Worm (Caenorhabditis elegans): Measurements from ENCODE around the gene C53A3.4.
A peak's percentile ranks its signal among the peaks of the same experiment; 100 is the strongest.

The C53A3.4 gene

DNA sequence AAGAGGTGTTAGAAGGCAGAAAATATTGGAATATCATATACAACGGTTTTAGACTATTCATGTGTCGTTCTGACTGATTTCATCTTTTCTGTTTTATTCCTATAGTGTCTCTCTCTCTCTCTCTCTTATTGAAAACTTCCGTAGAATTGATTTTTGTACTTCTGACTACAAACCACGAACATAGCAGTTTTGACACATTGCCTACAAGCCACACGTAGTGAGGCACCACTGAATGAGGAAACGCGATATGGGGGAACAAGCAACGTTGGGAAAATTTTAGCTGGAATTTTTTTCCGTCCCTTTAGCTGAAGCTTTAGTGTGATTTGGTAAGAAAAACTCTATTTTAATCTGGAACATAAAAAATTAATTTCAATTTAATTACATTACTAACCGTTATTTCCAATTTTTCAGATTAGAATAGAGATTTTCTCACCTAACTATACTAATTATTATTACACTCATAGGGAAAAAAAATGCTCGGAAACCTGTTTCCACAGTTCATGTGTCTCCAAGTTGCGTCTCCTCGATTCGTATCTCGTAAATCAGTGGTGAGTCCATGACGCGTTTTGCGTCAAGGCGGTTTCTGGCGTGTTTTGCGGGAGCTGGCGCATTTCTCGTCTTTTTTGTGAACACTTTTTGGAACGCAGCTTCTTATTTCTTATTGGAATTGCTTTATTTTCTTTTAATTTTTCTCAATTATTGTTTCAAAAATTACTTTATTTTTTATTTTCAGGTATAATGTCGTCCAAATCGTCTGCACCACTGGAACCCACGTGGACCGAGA is 32.0 kb upstream of the C53A3.4 start, which contains the start of the genes nhr-142 and F44E7.9 (continued):
- TF ChIP-seq C08G9.2 (tag; optimal IDR thresholded peaks at IDR 0.05): peak; percentile 80
- TF ChIP-seq pha-2 (tag; optimal IDR thresholded peaks at IDR 0.05): peak; percentile 48
- TF ChIP-seq K09A11.1 (tag; optimal IDR thresholded peaks at IDR 0.05; ENCODE audit: insufficient read depth): no peak
- TF ChIP-seq fkh-6 (tag; optimal IDR thresholded peaks at IDR 0.05): no peak
- peak; percentile 81 for TF ChIP-seq zip-5 (tag; optimal IDR thresholded peaks at IDR 0.05)
- peak; percentile 93 for TF ChIP-seq ceh-31 (tag; optimal IDR thresholded peaks at IDR 0.05)
- no peak for TF ChIP-seq pax-1 (tag; optimal IDR thresholded peaks at IDR 0.05)
- no peak for TF ChIP-seq hlh-13 (GFP tag; optimal IDR thresholded peaks at IDR 0.05)
- peak; percentile 71 for TF ChIP-seq tbx-2 (tag; optimal IDR thresholded peaks at IDR 0.05)
- TF ChIP-seq fkh-10 (GFP tag; optimal IDR thresholded peaks at IDR 0.05): no peak
- peak; percentile 64 for TF ChIP-seq rnt-1 (tag; optimal IDR thresholded peaks at IDR 0.05)
- TF ChIP-seq ceh-9 (tag; optimal IDR thresholded peaks at IDR 0.05): no peak
- TF ChIP-seq ceh-24 (tag; optimal IDR thresholded peaks at IDR 0.05): peak; percentile 13
- TF ChIP-seq gmeb-2 (tag; optimal IDR thresholded peaks at IDR 0.05): no peak
- TF ChIP-seq pag-3 (tag; optimal IDR thresholded peaks at IDR 0.05; ENCODE audit: borderline replicate concordance): no peak
- no peak for TF ChIP-seq mec-3 (tag; optimal IDR thresholded peaks at IDR 0.05; ENCODE audit: borderline replicate concordance)

DNA sequence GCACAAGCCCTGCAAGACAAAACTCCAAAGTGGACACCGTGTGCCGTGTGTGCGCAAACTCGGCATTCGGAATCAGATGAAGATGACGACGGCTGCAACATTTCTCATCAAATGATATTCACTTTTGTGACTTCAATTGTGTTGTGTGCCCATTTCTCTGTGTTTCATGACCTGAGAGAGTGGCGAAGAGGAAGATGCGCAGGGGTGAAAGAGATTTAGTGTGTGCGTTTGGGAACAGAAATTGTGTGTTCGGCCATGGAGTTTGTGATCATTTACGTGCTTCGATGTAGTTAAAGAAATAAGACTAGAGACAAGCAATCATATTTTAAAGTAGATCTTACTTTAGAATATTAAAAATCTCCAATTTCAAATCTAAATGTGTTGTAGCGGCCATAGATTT is 30.0 kb upstream of the C53A3.4 start:
- no peak for TF ChIP-seq K02D7.2 (tag; optimal IDR thresholded peaks at IDR 0.05)
- no peak for TF ChIP-seq ceh-30 (tag; optimal IDR thresholded peaks at IDR 0.05)
- TF ChIP-seq ttx-3 (tag; optimal IDR thresholded peaks at IDR 0.05): no peak
- TF ChIP-seq pag-3 (tag; optimal IDR thresholded peaks at IDR 0.05; ENCODE audit: borderline replicate concordance): no peak
- no peak for TF ChIP-seq fkh-6 (tag; optimal IDR thresholded peaks at IDR 0.05)
- TF ChIP-seq ref-2 (tag; optimal IDR thresholded peaks at IDR 0.05): no peak
- TF ChIP-seq ceh-9 (tag; optimal IDR thresholded peaks at IDR 0.05): no peak
- no peak for TF ChIP-seq dmd-4 (tag; optimal IDR thresholded peaks at IDR 0.05; ENCODE audit: borderline replicate concordance)
- TF ChIP-seq rnt-1 (tag; optimal IDR thresholded peaks at IDR 0.05): no peak
- no peak for TF ChIP-seq ceh-6 (GFP tag; optimal IDR thresholded peaks at IDR 0.05)
- TF ChIP-seq unc-42 (tag; optimal IDR thresholded peaks at IDR 0.05): no peak
- no peak for TF ChIP-seq ceh-14 (tag; optimal IDR thresholded peaks at IDR 0.05)
- TF ChIP-seq npax-4 (tag; optimal IDR thresholded peaks at IDR 0.05): no peak
- no peak for TF ChIP-seq gmeb-2 (tag; optimal IDR thresholded peaks at IDR 0.05)
- TF ChIP-seq tbx-2 (tag; optimal IDR thresholded peaks at IDR 0.05): no peak

DNA sequence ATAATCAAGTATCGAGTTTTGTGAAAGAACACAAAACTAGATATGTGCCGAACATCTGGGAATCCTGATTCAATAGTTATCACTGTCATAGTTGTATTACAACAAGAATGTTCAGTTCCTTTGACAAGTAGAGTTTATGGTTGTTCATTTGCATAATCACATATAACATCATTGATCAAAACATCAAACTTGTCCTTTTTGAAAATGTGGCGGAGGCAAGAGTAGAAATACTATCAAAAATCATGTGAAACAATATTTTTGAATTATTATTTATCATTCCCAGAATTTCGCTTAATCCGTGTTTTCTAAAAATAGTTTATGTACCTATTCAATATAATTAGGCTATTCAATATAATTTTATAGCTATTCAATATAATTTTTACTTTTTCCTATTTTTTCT is 26.7 kb upstream of the C53A3.4 start, which contains the start of gene F44E7.7:
Gene F44E7.7 (minus strand): TSS at position 101 of the 400 bp plus-strand sequence.
- TF ChIP-seq nfya-1 (tag; optimal IDR thresholded peaks at IDR 0.05) (no peak), tbx-7 (tag; optimal IDR thresholded peaks at IDR 0.05) (no peak), odd-2 (tag; optimal IDR thresholded peaks at IDR 0.05) (no peak), ceh-18 (tag; optimal IDR thresholded peaks at IDR 0.05) (no peak), hlh-30 (tag; optimal IDR thresholded peaks at IDR 0.05; ENCODE audit: insufficient read depth) (no peak), ceh-6 (GFP tag; optimal IDR thresholded peaks at IDR 0.05) (no peak), gmeb-2 (tag; optimal IDR thresholded peaks at IDR 0.05) (no peak), lim-6 (tag; optimal IDR thresholded peaks at IDR 0.05) (no peak), ceh-45 (GFP tag; IDR thresholded peaks at IDR 0.05) (no peak), ztf-16 (tag; optimal IDR thresholded peaks at IDR 0.05) (no peak), T23F11.4 (GFP tag; optimal IDR thresholded peaks at IDR 0.05) (no peak), hlh-8 (tag; optimal IDR thresholded peaks at IDR 0.05) (no peak), elt-4 (tag; optimal IDR thresholded peaks at IDR 0.05) (no peak), ceh-31 (tag; optimal IDR thresholded peaks at IDR 0.05) (no peak)

Measured in whole organism, late embryonic.